Worm (Caenorhabditis elegans) whole organism, midembryonic: ENCODE measurements around the gene Y17D7B.2.

Experiments used
- T22C8.4 ChIP-seq: fragments of 200-800 bp; sonication (Bioruptor generic); IDR thresholded peaks from 2 replicates; pipeline ENCODE4 v1.3.6; 2022; ENCODE audit warnings: missing genetic modification characterization, missing compliant biosample characterization
- cog-1 ChIP-seq: sonication (generic microtip); optimal IDR thresholded peaks from 2 replicates; lab custom pipeline; 2016; ENCODE audit warnings: missing genetic modification characterization, missing compliant biosample characterization
- flt-1 ChIP-seq: fragments of 200-800 bp; sonication (Bioruptor generic); IDR thresholded peaks from 2 replicates; pipeline ENCODE4 v1.3.6; 2022; ENCODE audit warnings: missing genetic modification characterization, missing compliant biosample characterization
- klf-2 ChIP-seq: fragments of 200-800 bp; sonication (Bioruptor generic); conservative IDR thresholded peaks from 2 replicates; pipeline ENCODE4 v1.3.6; 2022; ENCODE audit warnings: missing genetic modification reagents, missing genetic modification characterization, missing compliant biosample characterization
- med-1 ChIP-seq: sonication (generic microtip); optimal IDR thresholded peaks from 2 replicates; lab custom pipeline; 2017; ENCODE audit warnings: missing genetic modification characterization, mild to moderate bottlenecking, missing compliant biosample characterization, antibody characterized with exemption, missing genetic modification reagents; ENCODE audit not compliant: insufficient read depth
- ref-1 ChIP-seq: fragments of 200-800 bp; sonication (Bioruptor generic); conservative IDR thresholded peaks from 2 replicates; pipeline ENCODE4 v1.3.6; 2022; ENCODE audit warnings: missing genetic modification reagents, missing genetic modification characterization, missing compliant biosample characterization
- ztf-23 ChIP-seq: fragments of 200-800 bp; sonication (Bioruptor generic); IDR thresholded peaks from 2 replicates; pipeline ENCODE4 v1.3.6; 2022; ENCODE audit warnings: missing genetic modification reagents, missing genetic modification characterization, missing compliant biosample characterization
- ztf-29 ChIP-seq: fragments of 200-800 bp; sonication (Bioruptor generic); IDR thresholded peaks from 2 replicates; pipeline ENCODE4 v1.3.6; 2022; ENCODE audit warnings: missing genetic modification reagents, missing genetic modification characterization, missing compliant biosample characterization

DNA sequence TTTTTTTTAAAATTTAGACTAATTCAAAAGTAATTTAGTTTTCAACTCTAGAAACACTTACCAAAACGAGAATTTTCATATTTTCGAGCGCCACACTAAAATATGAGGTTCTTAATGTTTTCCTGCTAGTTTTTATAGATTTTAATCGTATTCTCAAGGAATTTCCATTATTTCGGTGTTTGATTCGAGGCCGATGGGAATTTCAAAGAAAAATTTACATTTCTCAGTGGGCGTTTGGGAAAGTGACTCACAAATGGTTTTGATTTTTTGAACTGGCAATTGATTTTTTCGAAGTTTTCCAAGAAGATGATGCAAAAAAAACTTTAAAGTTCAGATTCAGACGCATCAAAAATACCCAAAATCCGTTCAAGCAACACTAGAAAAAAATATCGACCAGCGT lies 14.5 kb downstream of the Y17D7B.2 start, which contains the start of gene C54E10.11:
- TF ChIP-seq ztf-29 (GFP tag; lab: Robert Waterston, UW) (no peak), cog-1 (tag; lab: Kevin White, UChicago) (no peak), flt-1 (GFP tag; lab: Robert Waterston, UW) (no peak), ztf-23 (GFP tag; lab: Robert Waterston, UW) (no peak), med-1 (GFP tag; lab: Kevin White, UChicago) (no peak), klf-2 (no peak), T22C8.4 (no peak), ref-1 (GFP tag; lab: Robert Waterston, UW) (no peak)
